Worm (Caenorhabditis elegans) whole organism, L3 larva: Measurements from ENCODE around the gene dmd-6.

Source experiments
- R02D3.7 ChIP-seq: fragments of 150-350 bp; optimal IDR thresholded peaks from 2 replicates; lab custom pipeline; 2014; ENCODE audit warnings: missing biosample characterization, missing genetic modification characterization
- ZK546.5 ChIP-seq: sonication (generic microtip); optimal IDR thresholded peaks from 2 replicates; lab custom pipeline; 2017; ENCODE audit warnings: missing biosample characterization, missing genetic modification characterization
- ama-1 ChIP-seq: fragments of 150-350 bp; optimal IDR thresholded peaks from 2 replicates; lab custom pipeline; 2018
- ceh-16 ChIP-seq: sonication (generic microtip); optimal IDR thresholded peaks from 2 replicates; lab custom pipeline; 2017; ENCODE audit warnings: missing biosample characterization, missing genetic modification characterization
- ceh-28 ChIP-seq: fragments of 150-350 bp; optimal IDR thresholded peaks from 2 replicates; lab custom pipeline; 2014; ENCODE audit warnings: missing biosample characterization, missing genetic modification reagents, missing genetic modification characterization
- ceh-82 ChIP-seq: fragments of 150-350 bp; optimal IDR thresholded peaks from 2 replicates; lab custom pipeline; 2014; ENCODE audit warnings: missing biosample characterization, missing genetic modification characterization
- daf-12 ChIP-seq: fragments of 150-350 bp; optimal IDR thresholded peaks from 2 replicates; lab custom pipeline; 2014; ENCODE audit warnings: missing biosample characterization, missing genetic modification reagents, missing genetic modification characterization
- egl-27 ChIP-seq: sonication (generic microtip); optimal IDR thresholded peaks from 4 replicates; lab custom pipeline; 2017; ENCODE audit warnings: missing biosample characterization, missing genetic modification reagents, missing genetic modification characterization
- egl-5 ChIP-seq: fragments of 150-350 bp; optimal IDR thresholded peaks from 2 replicates; lab custom pipeline; 2017; ENCODE audit warnings: missing biosample characterization, missing genetic modification reagents, missing genetic modification characterization, inconsistent platforms
- elt-1 ChIP-seq: fragments of 150-350 bp; optimal IDR thresholded peaks from 2 replicates; lab custom pipeline; 2014; ENCODE audit warnings: missing biosample characterization, missing genetic modification characterization
- elt-2 ChIP-seq: sonication (generic microtip); optimal IDR thresholded peaks from 2 replicates; lab custom pipeline; 2016; ENCODE audit warnings: missing genetic modification reagents, mild to moderate bottlenecking, missing genetic modification characterization, missing compliant biosample characterization
- elt-3 ChIP-seq, 3 experiments: fragments of 150-350 bp in 1 of 3; sonication (generic microtip) in 2 of 3; optimal IDR thresholded peaks; 2 replicates in 2 of 3; 4 replicates in 1 of 3; lab custom pipeline; 2014 to 2017; ENCODE audit warnings: missing biosample characterization in 3 of 3, missing genetic modification characterization in 3 of 3
- fkh-2 ChIP-seq: fragments of 150-350 bp; optimal IDR thresholded peaks from 2 replicates; lab custom pipeline; 2014; ENCODE audit warnings: missing biosample characterization, missing genetic modification reagents, missing genetic modification characterization
- fos-1 ChIP-seq: fragments of 150-350 bp; optimal IDR thresholded peaks from 2 replicates; lab custom pipeline; 2014; ENCODE audit warnings: missing biosample characterization, missing genetic modification characterization
- hmg-11 ChIP-seq: sonication (generic microtip); optimal IDR thresholded peaks from 2 replicates; lab custom pipeline; 2016; ENCODE audit warnings: missing genetic modification characterization, missing compliant biosample characterization
- lin-15B ChIP-seq: fragments of 150-350 bp; optimal IDR thresholded peaks from 2 replicates; lab custom pipeline; 2014; ENCODE audit warnings: missing biosample characterization, missing genetic modification characterization
- lin-39 ChIP-seq: fragments of 150-350 bp; optimal IDR thresholded peaks from 2 replicates; lab custom pipeline; 2018; ENCODE audit warnings: missing biosample characterization, missing genetic modification reagents, missing genetic modification characterization
- mml-1 ChIP-seq: fragments of 150-350 bp; sonication (generic microtip); optimal IDR thresholded peaks from 3 replicates; lab custom pipeline; 2014; ENCODE audit warnings: missing biosample characterization, missing genetic modification characterization
- nfya-1 ChIP-seq: sonication (generic microtip); optimal IDR thresholded peaks from 2 replicates; lab custom pipeline; 2017; ENCODE audit warnings: missing genetic modification characterization, mild to moderate bottlenecking, missing compliant biosample characterization, antibody characterized with exemption, moderate library complexity; ENCODE audit not compliant: insufficient read depth
- nhr-12 ChIP-seq: fragments of 150-350 bp; optimal IDR thresholded peaks from 2 replicates; lab custom pipeline; 2014; ENCODE audit warnings: missing biosample characterization, missing genetic modification characterization
- nhr-23 ChIP-seq: fragments of 150-350 bp; optimal IDR thresholded peaks from 2 replicates; lab custom pipeline; 2014; ENCODE audit warnings: missing biosample characterization, missing genetic modification reagents, missing genetic modification characterization
- nhr-25 ChIP-seq: sonication (generic microtip); optimal IDR thresholded peaks from 2 replicates; lab custom pipeline; 2017; ENCODE audit warnings: missing biosample characterization, missing genetic modification characterization
- nhr-28 ChIP-seq: fragments of 150-350 bp; optimal IDR thresholded peaks from 2 replicates; lab custom pipeline; 2014; ENCODE audit warnings: missing biosample characterization, missing genetic modification characterization
- nhr-43 ChIP-seq: sonication (generic microtip); optimal IDR thresholded peaks from 2 replicates; lab custom pipeline; 2016; ENCODE audit warnings: mild to moderate bottlenecking, missing genetic modification characterization, missing compliant biosample characterization; ENCODE audit not compliant: poor library complexity, severe bottlenecking
- nhr-76 ChIP-seq: fragments of 150-350 bp; sonication (generic microtip); optimal IDR thresholded peaks from 5 replicates; lab custom pipeline; 2014; ENCODE audit warnings: missing biosample characterization, missing genetic modification characterization
- nhr-77 ChIP-seq: fragments of 150-350 bp; optimal IDR thresholded peaks from 2 replicates; lab custom pipeline; 2014; ENCODE audit warnings: missing biosample characterization, missing genetic modification characterization
- pha-4 ChIP-seq: fragments of 150-350 bp; optimal IDR thresholded peaks from 2 replicates; lab custom pipeline; 2014; ENCODE audit warnings: missing biosample characterization, missing genetic modification reagents, missing genetic modification characterization
- pqm-1 ChIP-seq: fragments of 150-350 bp; optimal IDR thresholded peaks from 2 replicates; lab custom pipeline; 2017; ENCODE audit warnings: missing biosample characterization, missing genetic modification characterization, inconsistent platforms
- sea-2 ChIP-seq: fragments of 150-350 bp; sonication (generic microtip); optimal IDR thresholded peaks from 4 replicates; lab custom pipeline; 2014; ENCODE audit warnings: missing biosample characterization, missing genetic modification reagents, missing genetic modification characterization
- snpc-4 ChIP-seq: fragments of 150-350 bp; optimal IDR thresholded peaks from 2 replicates; lab custom pipeline; 2014; ENCODE audit warnings: missing biosample characterization, missing genetic modification characterization
- unc-39 ChIP-seq: sonication (generic microtip); optimal IDR thresholded peaks from 4 replicates; lab custom pipeline; 2017; ENCODE audit warnings: missing biosample characterization, missing genetic modification characterization
- unc-62 ChIP-seq: fragments of 150-350 bp; sonication (generic microtip); optimal IDR thresholded peaks from 4 replicates; lab custom pipeline; 2014; ENCODE audit warnings: missing biosample characterization, missing genetic modification reagents, missing genetic modification characterization
- ztf-11 ChIP-seq: fragments of 150-350 bp; optimal IDR thresholded peaks from 2 replicates; lab custom pipeline; 2014; ENCODE audit warnings: missing biosample characterization, missing genetic modification characterization

dmd-6 gene

ce11 chrIV:14656573-14657129, 40.2 kb downstream of the dmd-6 start, which contains the start of gene Y57G11C.33:
Gene Y57G11C.33, plus strand, starts transcription at chrIV:14657079.
- TF ChIP-seq elt-1, result no peak
- TF ChIP-seq snpc-4 (tag; lab: Kevin White, UChicago), result peak; percentile 38
- TF ChIP-seq pqm-1 (tag; lab: Kevin White, UChicago), result no peak
- TF ChIP-seq nhr-12, result no peak
- TF ChIP-seq nhr-43 (tag; lab: Kevin White, UChicago), result no peak
- TF ChIP-seq nhr-77 (tag; lab: Kevin White, UChicago), result no peak
- TF ChIP-seq nhr-23 (tag; lab: Kevin White, UChicago), result no peak
- TF ChIP-seq egl-5 (tag; lab: Kevin White, UChicago), result no peak
- TF ChIP-seq pha-4 (tag; lab: Kevin White, UChicago), result peak; percentile 39
- no peak for TF ChIP-seq ceh-28
- TF ChIP-seq unc-39 (tag; lab: Kevin White, UChicago), result no peak
- TF ChIP-seq elt-2 (tag; lab: Kevin White, UChicago), result no peak
- no peak for TF ChIP-seq ztf-11 (tag; lab: Kevin White, UChicago)
- TF ChIP-seq daf-12 (tag; lab: Kevin White, UChicago), result no peak
- TF ChIP-seq hmg-11 (tag; lab: Kevin White, UChicago), result peak; percentile 28
- no peak for TF ChIP-seq mml-1 (tag; lab: Kevin White, UChicago)
- TF ChIP-seq egl-27 (tag; lab: Kevin White, UChicago), result no peak
- TF ChIP-seq nhr-76 (tag; lab: Kevin White, UChicago), result no peak
- TF ChIP-seq ZK546.5 (tag; lab: Kevin White, UChicago), result no peak
- no peak for TF ChIP-seq R02D3.7 (tag; lab: Kevin White, UChicago)
- peak; percentile 61 for TF ChIP-seq nfya-1 (tag; lab: Kevin White, UChicago)
- TF ChIP-seq lin-39 (tag; lab: Kevin White, UChicago), result no peak
- TF ChIP-seq lin-15B, result peak; percentile 4
- TF ChIP-seq unc-62, result no peak
- TF ChIP-seq ama-1 (lab: Kevin White, UChicago), result no peak
- TF ChIP-seq fos-1 (tag; lab: Kevin White, UChicago), result no peak
- no peak for TF ChIP-seq ceh-16
- TF ChIP-seq, all 47 proteins: peak for 5

- no peak for TF ChIP-seq fkh-2 (tag; lab: Kevin White, UChicago)
- peak; percentile 48 for TF ChIP-seq ama-1 (lab: Kevin White, UChicago)
These were observed 41.7 kb downstream of the dmd-6 start, which contains the start of gene anoh-2 for ce11 chrIV:14658054-14658631. Gene anoh-2, plus strand, starts transcription at chrIV:14658308.

DNA sequence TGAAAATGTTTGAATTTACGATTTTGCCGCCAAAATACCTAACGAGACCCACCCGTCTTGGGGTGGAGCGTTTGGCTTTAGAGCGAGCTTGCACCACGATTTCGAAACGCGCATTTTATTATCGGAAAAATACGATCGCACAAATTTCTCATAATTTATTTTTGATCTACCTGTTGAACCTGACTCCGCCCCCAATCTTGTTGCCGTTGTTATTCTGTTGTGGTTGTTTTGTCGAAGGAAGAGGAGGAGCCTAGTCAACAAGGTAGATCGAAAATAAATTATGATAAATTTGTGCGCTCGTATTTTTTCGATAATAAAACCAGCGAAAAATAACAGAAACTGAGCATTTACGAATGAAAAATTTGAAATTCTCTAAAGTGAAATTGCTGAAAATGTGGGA, 42.5 kb downstream of the dmd-6 start:
- TF ChIP-seq ztf-11 (tag; lab: Kevin White, UChicago) (no peak), nhr-43 (tag; lab: Kevin White, UChicago) (no peak), unc-62 (no peak), elt-1 (no peak), egl-5 (tag; lab: Kevin White, UChicago) (no peak), ZK546.5 (tag; lab: Kevin White, UChicago) (no peak), lin-39 (tag; lab: Kevin White, UChicago) (no peak), hmg-11 (tag; lab: Kevin White, UChicago) (no peak), nhr-25 (tag; lab: Kevin White, UChicago) (no peak), sea-2 (no peak), elt-3 (tag; optimal IDR thresholded peaks at IDR 0.05; lab: Kevin White, UChicago) (no peak), fkh-2 (tag; lab: Kevin White, UChicago) (no peak)

DNA sequence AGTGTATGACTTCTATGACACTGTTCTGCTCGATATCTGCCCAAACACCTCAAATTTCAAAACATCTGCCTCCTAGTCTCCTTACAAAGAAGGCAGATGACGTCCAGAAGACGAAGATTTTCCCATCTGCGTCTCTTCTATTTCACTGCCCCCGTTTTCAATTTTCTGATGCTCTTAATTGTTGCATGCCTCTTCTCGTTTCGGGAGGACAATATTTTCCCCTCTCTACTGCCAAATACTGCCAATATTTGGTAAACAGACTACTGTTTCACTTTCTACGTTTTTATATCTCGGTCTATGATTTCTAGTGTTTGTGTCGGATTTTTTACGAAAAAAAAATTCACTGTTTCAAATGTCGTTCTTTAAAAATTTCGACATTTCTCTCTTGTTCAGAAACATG, 45.0 kb downstream of the dmd-6 start:
- TF ChIP-seq R02D3.7 (tag; lab: Kevin White, UChicago) (no peak), elt-3 (tag; optimal IDR thresholded peaks at IDR 0.05; lab: Kevin White, UChicago) (no peak), egl-27 (tag; lab: Kevin White, UChicago) (no peak), nhr-28 (tag; lab: Kevin White, UChicago) (no peak), unc-39 (tag; lab: Kevin White, UChicago) (no peak), ama-1 (lab: Kevin White, UChicago) (no peak), ceh-82 (tag; lab: Kevin White, UChicago) (no peak), elt-2 (tag; lab: Kevin White, UChicago) (no peak)
